Worm (Caenorhabditis elegans): Measurements from ENCODE around the gene trx-1.

ce11 chrII:7790324-7790898 is 37.0 kb upstream of the trx-1 start, which contains the start of gene srlf-1:
- TF ChIP-seq nhr-12 (tag; optimal IDR thresholded peaks at IDR 0.05) (no peak), tbx-2 (tag; optimal IDR thresholded peaks at IDR 0.05) (no peak), ceh-82 (tag; optimal IDR thresholded peaks at IDR 0.05) (no peak), ceh-16 (tag; optimal IDR thresholded peaks at IDR 0.05) (no peak), skn-1 (tag; optimal IDR thresholded peaks at IDR 0.05) (no peak), pha-4 (tag; optimal IDR thresholded peaks at IDR 0.05) (no peak), nhr-77 (tag; optimal IDR thresholded peaks at IDR 0.05) (no peak)

Measured in whole organism, L3 larva.